Worm (Caenorhabditis elegans) whole organism, late embryonic: ENCODE results near the gene Y82E9BR.5.

Experiments used
- C38D4.7 ChIP-seq: fragments of 200-800 bp; sonication (Bioruptor generic); optimal IDR thresholded peaks from 2 replicates; lab custom pipeline; 2018; ENCODE audit warnings: mild to moderate bottlenecking, missing genetic modification characterization, moderate library complexity, missing compliant biosample characterization
- Y22D7AL.16 ChIP-seq: sonication (generic microtip); optimal IDR thresholded peaks from 2 replicates; lab custom pipeline; 2016; ENCODE audit warnings: missing genetic modification characterization, missing compliant biosample characterization
- ama-1 ChIP-seq: fragments of 150-350 bp; optimal IDR thresholded peaks from 2 replicates; lab custom pipeline; 2014
- ceh-14 ChIP-seq: sonication (generic microtip); optimal IDR thresholded peaks from 2 replicates; lab custom pipeline; 2016; ENCODE audit warnings: missing genotype, missing genetic modification characterization, missing compliant biosample characterization
- ceh-19 ChIP-seq: fragments of 200-800 bp; sonication (Bioruptor generic); optimal IDR thresholded peaks from 2 replicates; lab custom pipeline; 2018; ENCODE audit warnings: mild to moderate bottlenecking, missing genetic modification characterization, missing compliant biosample characterization
- ceh-22 ChIP-seq: sonication (generic microtip); optimal IDR thresholded peaks from 2 replicates; lab custom pipeline; 2017; ENCODE audit warnings: missing biosample characterization, missing genetic modification characterization
- ceh-24 ChIP-seq: sonication (generic microtip); optimal IDR thresholded peaks from 2 replicates; lab custom pipeline; 2016; ENCODE audit warnings: mild to moderate bottlenecking, missing genetic modification characterization, missing compliant biosample characterization
- ceh-31 ChIP-seq: sonication (generic microtip); optimal IDR thresholded peaks from 2 replicates; lab custom pipeline; 2016; ENCODE audit warnings: missing genetic modification characterization, missing compliant biosample characterization
- ceh-34 ChIP-seq: sonication (generic microtip); optimal IDR thresholded peaks from 2 replicates; lab custom pipeline; 2016; ENCODE audit warnings: mild to moderate bottlenecking, missing genetic modification characterization, missing compliant biosample characterization
- ceh-45 ChIP-seq: fragments of 200-800 bp; sonication (Bioruptor generic); IDR thresholded peaks from 2 replicates; pipeline ENCODE4 v1.3.6; 2022; ENCODE audit warnings: missing genetic modification reagents, missing genetic modification characterization, missing compliant biosample characterization
- ceh-48 ChIP-seq: sonication (generic microtip); optimal IDR thresholded peaks from 2 replicates; lab custom pipeline; 2016; ENCODE audit warnings: missing genetic modification characterization, inconsistent platforms, missing compliant biosample characterization
- ceh-6 ChIP-seq: fragments of 200-800 bp; sonication (Bioruptor generic); optimal IDR thresholded peaks from 2 replicates; lab custom pipeline; 2018; ENCODE audit warnings: mild to moderate bottlenecking, missing genetic modification characterization, missing compliant biosample characterization
- che-1 ChIP-seq: sonication (generic microtip); optimal IDR thresholded peaks from 2 replicates; lab custom pipeline; 2016; ENCODE audit warnings: mild to moderate bottlenecking, missing genetic modification characterization, missing compliant biosample characterization
- dve-1 ChIP-seq: sonication (generic microtip); optimal IDR thresholded peaks from 2 replicates; lab custom pipeline; 2017; ENCODE audit warnings: antibody characterized with exemption, mild to moderate bottlenecking, missing genetic modification characterization, missing compliant biosample characterization
- elt-2 ChIP-seq: sonication (generic microtip); optimal IDR thresholded peaks from 2 replicates; lab custom pipeline; 2016; ENCODE audit warnings: missing genetic modification reagents, missing genetic modification characterization, missing compliant biosample characterization
- elt-4 ChIP-seq: sonication (generic microtip); optimal IDR thresholded peaks from 2 replicates; lab custom pipeline; 2016; ENCODE audit warnings: missing genetic modification characterization, missing compliant biosample characterization
- fax-1 ChIP-seq: sonication (generic microtip); optimal IDR thresholded peaks from 2 replicates; lab custom pipeline; 2016; ENCODE audit warnings: missing genotype, missing genetic modification characterization, missing compliant biosample characterization
- fkh-10 ChIP-seq: fragments of 150-350 bp; optimal IDR thresholded peaks from 2 replicates; lab custom pipeline; 2014; ENCODE audit warnings: missing biosample characterization, missing genetic modification reagents, missing genetic modification characterization
- fkh-6 ChIP-seq: sonication (generic microtip); optimal IDR thresholded peaks from 2 replicates; lab custom pipeline; 2016; ENCODE audit warnings: missing genetic modification characterization, missing compliant biosample characterization
- hlh-13 ChIP-seq: fragments of 200-800 bp; sonication (Bioruptor generic); optimal IDR thresholded peaks from 2 replicates; lab custom pipeline; 2018; ENCODE audit warnings: mild to moderate bottlenecking, missing genetic modification characterization, missing compliant biosample characterization
- hlh-30 ChIP-seq: sonication (generic microtip); optimal IDR thresholded peaks from 2 replicates; lab custom pipeline; 2017; ENCODE audit warnings: antibody characterized with exemption, missing genetic modification characterization, missing compliant biosample characterization; ENCODE audit not compliant: insufficient read depth
- hlh-6 ChIP-seq: sonication (generic microtip); optimal IDR thresholded peaks from 2 replicates; lab custom pipeline; 2016; ENCODE audit warnings: missing genotype, missing genetic modification characterization, missing compliant biosample characterization
- hlh-8 ChIP-seq: sonication (generic microtip); optimal IDR thresholded peaks from 2 replicates; lab custom pipeline; 2016; ENCODE audit warnings: missing genotype, missing genetic modification characterization, missing compliant biosample characterization
- lin-11 ChIP-seq: fragments of 200-800 bp; sonication (Bioruptor generic); optimal IDR thresholded peaks from 2 replicates; lab custom pipeline; 2018; ENCODE audit warnings: mild to moderate bottlenecking, missing genetic modification characterization, missing compliant biosample characterization
- madf-2 ChIP-seq: sonication (generic microtip); optimal IDR thresholded peaks from 2 replicates; lab custom pipeline; 2017; ENCODE audit warnings: missing genetic modification characterization, missing compliant biosample characterization
- npax-4 ChIP-seq: sonication (generic microtip); optimal IDR thresholded peaks from 2 replicates; lab custom pipeline; 2016; ENCODE audit warnings: missing genetic modification characterization, missing compliant biosample characterization
- pax-1 ChIP-seq: fragments of 150-350 bp; optimal IDR thresholded peaks from 2 replicates; lab custom pipeline; 2014; ENCODE audit warnings: missing biosample characterization, missing genetic modification characterization
- pha-2 ChIP-seq: sonication (generic microtip); optimal IDR thresholded peaks from 2 replicates; lab custom pipeline; 2017; ENCODE audit warnings: mild to moderate bottlenecking, missing genetic modification characterization, missing compliant biosample characterization
- ref-2 ChIP-seq: sonication (generic microtip); optimal IDR thresholded peaks from 2 replicates; lab custom pipeline; 2016; ENCODE audit warnings: missing genetic modification characterization, missing compliant biosample characterization
- rnt-1 ChIP-seq: sonication (generic microtip); optimal IDR thresholded peaks from 2 replicates; lab custom pipeline; 2016; ENCODE audit warnings: missing genetic modification characterization, missing compliant biosample characterization
- syd-9 ChIP-seq: sonication (generic microtip); optimal IDR thresholded peaks from 2 replicates; lab custom pipeline; 2016; ENCODE audit warnings: mild to moderate bottlenecking, missing genetic modification characterization, moderate library complexity, missing compliant biosample characterization
- tbx-7 ChIP-seq: sonication (generic microtip); optimal IDR thresholded peaks from 2 replicates; lab custom pipeline; 2016; ENCODE audit warnings: missing genotype, missing genetic modification characterization, missing compliant biosample characterization
- ttx-3 ChIP-seq: sonication (generic microtip); optimal IDR thresholded peaks from 2 replicates; lab custom pipeline; 2016; ENCODE audit warnings: missing genetic modification reagents, missing genetic modification characterization, missing compliant biosample characterization
- unc-3 ChIP-seq, 2 experiments: fragments of 200-800 bp in 1 of 2; sonication (Bioruptor generic) in 1 of 2; sonication (generic microtip) in 1 of 2; conservative IDR thresholded peaks in 1 of 2; optimal IDR thresholded peaks in 1 of 2; 2 replicates each; pipeline versions ENCODE4 v1.3.6 to Lab custom; 2016 to 2022; ENCODE audit warnings: missing compliant biosample characterization in 2 of 2, missing genetic modification characterization in 2 of 2, missing genetic modification reagents in 1 of 2
- unc-42 ChIP-seq: sonication (generic microtip); optimal IDR thresholded peaks from 2 replicates; lab custom pipeline; 2016; ENCODE audit warnings: missing genotype, missing genetic modification characterization, missing compliant biosample characterization
- unc-86 ChIP-seq: sonication (generic microtip); optimal IDR thresholded peaks from 2 replicates; lab custom pipeline; 2016; ENCODE audit warnings: missing genetic modification characterization, missing compliant biosample characterization
- ztf-16 ChIP-seq: sonication (generic microtip); optimal IDR thresholded peaks from 2 replicates; lab custom pipeline; 2017; ENCODE audit warnings: missing genetic modification characterization, missing compliant biosample characterization

Gene Y82E9BR.5

DNA sequence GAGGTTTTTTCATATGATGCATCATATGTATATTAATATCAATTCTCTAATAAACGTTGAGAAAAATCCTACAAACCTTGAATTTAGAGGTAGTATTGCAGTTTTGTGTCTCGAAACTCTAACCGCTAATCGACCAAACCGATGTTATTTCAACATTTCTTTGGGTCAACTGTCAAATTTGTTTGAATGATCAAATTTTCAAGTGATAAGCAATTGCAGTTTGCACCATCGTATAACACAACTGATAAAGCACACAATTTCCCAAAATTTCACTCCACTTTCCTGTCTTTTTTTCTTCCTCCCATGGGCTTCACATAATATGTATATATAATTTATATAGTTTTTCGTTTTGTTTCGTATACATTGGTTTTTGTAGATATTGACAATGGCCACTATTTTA lies at the start of gene Y82E9BR.5, which contains the start of gene fbxa-138:
Gene Y82E9BR.5 (plus strand): TSS at position 279 of the 400 bp plus-strand sequence.
Gene fbxa-138 (minus strand): TSS at position 161 of the 400 bp plus-strand sequence.
- TF ChIP-seq ceh-31 (tag; lab: Kevin White, UChicago) (no peak), ceh-19 (GFP tag; lab: Kevin White, UChicago) (no peak), ref-2 (no peak), ceh-24 (tag; lab: Kevin White, UChicago) (no peak), ceh-6 (GFP tag; lab: Kevin White, UChicago) (no peak), hlh-8 (no peak), syd-9 (tag; lab: Kevin White, UChicago) (no peak), madf-2 (tag; lab: Kevin White, UChicago) (no peak), fkh-10 (GFP tag; lab: Kevin White, UChicago) (no peak), ceh-14 (tag; lab: Kevin White, UChicago) (no peak), lin-11 (tag; lab: Kevin White, UChicago) (no peak), che-1 (tag; lab: Kevin White, UChicago) (no peak), unc-3 (GFP tag; conservative IDR thresholded peaks at IDR 0.05; lab: Robert Waterston, UW) (no peak), unc-3 (tag; optimal IDR thresholded peaks at IDR 0.05; lab: Kevin White, UChicago) (no peak), unc-86 (tag; lab: Kevin White, UChicago) (no peak), elt-2 (no peak), Y22D7AL.16 (tag; lab: Kevin White, UChicago) (no peak), npax-4 (tag; lab: Kevin White, UChicago) (no peak), ttx-3 (tag; lab: Kevin White, UChicago) (no peak)

DNA sequence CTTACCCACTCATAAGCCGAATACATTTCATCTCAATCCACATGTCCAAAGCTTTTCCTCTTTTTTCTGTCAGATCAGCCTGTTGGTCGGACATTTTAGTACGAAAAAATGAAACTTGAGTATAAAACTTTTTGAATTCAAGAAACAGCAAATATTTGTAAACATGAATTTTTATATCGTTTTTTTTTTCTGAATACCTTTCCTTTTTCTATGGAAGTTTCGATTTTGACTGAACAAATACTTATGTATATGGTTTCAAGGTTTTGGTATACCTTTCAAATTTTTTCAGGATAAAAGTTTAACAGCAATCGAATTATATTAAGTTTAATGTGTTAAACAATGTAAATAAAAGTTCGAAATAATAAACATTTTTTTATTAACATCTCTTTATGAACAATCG lies 43.9 kb upstream of the Y82E9BR.5 start, which contains the start of gene fbxa-5:
Gene fbxa-5 (minus strand): TSS at position 101 of the 400 bp plus-strand sequence.
- TF ChIP-seq C38D4.7 (GFP tag; lab: Kevin White, UChicago) (no peak), ceh-45 (GFP tag; lab: Robert Waterston, UW) (no peak), ceh-34 (tag; lab: Kevin White, UChicago) (no peak), fax-1 (tag; lab: Kevin White, UChicago) (no peak), ttx-3 (tag; lab: Kevin White, UChicago) (no peak), fkh-6 (no peak), tbx-7 (tag; lab: Kevin White, UChicago) (no peak), ama-1 (lab: Kevin White, UChicago) (no peak), ceh-6 (GFP tag; lab: Kevin White, UChicago) (no peak), lin-11 (tag; lab: Kevin White, UChicago) (no peak), ceh-22 (tag; lab: Kevin White, UChicago) (no peak), unc-42 (tag; lab: Kevin White, UChicago) (no peak)

DNA sequence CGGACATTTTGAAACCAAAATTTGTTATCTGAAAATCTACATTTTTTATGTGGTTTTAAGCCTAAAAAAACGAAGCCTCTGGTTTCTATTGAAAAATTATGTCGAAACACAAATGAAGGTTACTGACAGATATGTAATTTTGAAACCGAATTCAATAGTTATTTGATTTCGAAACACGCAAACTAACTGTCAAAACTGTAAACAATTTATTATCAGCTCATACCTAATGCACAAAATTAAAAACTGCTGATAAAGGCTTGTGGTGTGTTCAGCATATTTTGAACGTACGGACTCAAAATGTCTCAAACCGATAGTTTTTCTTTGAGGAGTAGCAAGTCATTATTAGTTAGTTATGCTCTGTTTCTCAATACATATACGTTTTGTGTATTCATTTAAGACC lies 41.7 kb upstream of the Y82E9BR.5 start, which contains the start of gene fbxa-26:
Gene fbxa-26 (minus strand): TSS at position 35 of the 400 bp plus-strand sequence.
- TF ChIP-seq elt-2 = no peak
- TF ChIP-seq Y22D7AL.16 (tag; lab: Kevin White, UChicago) = no peak
- no peak for TF ChIP-seq ceh-48 (tag; lab: Kevin White, UChicago)
- no peak for TF ChIP-seq rnt-1 (tag; lab: Kevin White, UChicago)
- no peak for TF ChIP-seq pax-1 (tag; lab: Kevin White, UChicago)
- TF ChIP-seq pha-2 = no peak
- TF ChIP-seq hlh-13 (GFP tag; lab: Kevin White, UChicago) = no peak
- TF ChIP-seq lin-11 (tag; lab: Kevin White, UChicago) = no peak
- no peak for TF ChIP-seq dve-1 (tag; lab: Kevin White, UChicago)
- no peak for TF ChIP-seq hlh-30
- no peak for TF ChIP-seq ama-1 (lab: Kevin White, UChicago)
- TF ChIP-seq ceh-14 (tag; lab: Kevin White, UChicago) = no peak
- no peak for TF ChIP-seq hlh-8
- TF ChIP-seq hlh-6 = no peak
- no peak for TF ChIP-seq fax-1 (tag; lab: Kevin White, UChicago)

DNA sequence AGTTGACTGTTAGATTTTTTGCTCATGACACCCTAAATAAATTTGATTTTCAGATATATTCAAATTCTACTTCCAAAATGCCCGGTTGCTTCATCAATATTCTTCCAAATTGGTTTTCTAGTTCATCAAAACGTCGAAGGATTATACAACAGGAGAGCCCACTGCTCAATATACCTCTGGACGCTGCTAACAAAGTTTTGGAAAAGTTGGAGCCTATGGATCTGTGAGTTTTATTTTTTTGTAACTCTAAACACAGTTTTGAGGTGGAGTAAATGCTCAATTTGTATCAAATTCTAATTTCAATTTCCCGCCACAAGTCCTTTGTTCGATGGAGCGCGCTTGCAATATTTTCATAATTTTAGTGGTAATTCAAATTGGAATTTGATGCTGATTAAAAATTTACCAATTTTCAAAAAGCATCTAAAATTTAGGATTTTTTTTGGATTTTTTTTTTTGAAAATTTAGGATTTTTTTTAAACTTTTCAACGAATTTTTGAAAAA lies 41.2 kb upstream of the Y82E9BR.5 start, which contains the start of gene fbxa-27:
Gene fbxa-27 (plus strand): TSS at position 51 of the 501 bp plus-strand sequence.
- TF ChIP-seq ceh-14 (tag; lab: Kevin White, UChicago) = no peak
- TF ChIP-seq ztf-16 (tag; lab: Kevin White, UChicago) = no peak
- TF ChIP-seq elt-4 (tag; lab: Kevin White, UChicago) = no peak
- no peak for TF ChIP-seq lin-11 (tag; lab: Kevin White, UChicago)
